Worm (Caenorhabditis elegans) whole organism, L4 larva: ENCODE results near the gene trk-1.

Experiments used
- T26A8.4 ChIP-seq: fragments of 200-800 bp; sonication (Bioruptor generic); IDR thresholded peaks from 2 replicates; pipeline ENCODE4 v1.3.6; 2022; ENCODE audit warnings: missing genetic modification characterization, missing compliant biosample characterization
- Y105C5A.15 ChIP-seq: fragments of 200-800 bp; sonication (Bioruptor generic); IDR thresholded peaks from 2 replicates; pipeline ENCODE4 v1.3.6; 2022; ENCODE audit warnings: missing genetic modification characterization, missing compliant biosample characterization
- ZK546.5 ChIP-seq, 2 experiments: sonication (generic microtip); optimal IDR thresholded peaks; 2 replicates each; lab custom pipeline; 2017; ENCODE audit warnings: missing biosample characterization in 2 of 2, missing genetic modification characterization in 2 of 2
- aha-1 ChIP-seq: fragments of 150-350 bp; peaks from one replicate; lab custom pipeline; 2014; ENCODE audit warnings: missing biosample characterization, missing genetic modification characterization
- ama-1 ChIP-seq: fragments of 150-350 bp; optimal IDR thresholded peaks from 2 replicates; lab custom pipeline; 2014; ENCODE audit warnings: inconsistent platforms, mixed read lengths
- ceh-28 ChIP-seq: fragments of 150-350 bp; optimal IDR thresholded peaks from 2 replicates; lab custom pipeline; 2014; ENCODE audit warnings: missing biosample characterization, missing genetic modification reagents, missing genetic modification characterization
- ceh-44 ChIP-seq: fragments of 200-800 bp; sonication (Bioruptor generic); IDR thresholded peaks from 2 replicates; pipeline ENCODE4 v1.3.6; 2022; ENCODE audit warnings: missing genetic modification reagents, missing genetic modification characterization, missing compliant biosample characterization
- ceh-62 ChIP-seq: sonication (generic microtip); optimal IDR thresholded peaks from 2 replicates; lab custom pipeline; 2017; ENCODE audit warnings: missing biosample characterization, missing genetic modification characterization
- ceh-82 ChIP-seq: sonication (generic microtip); optimal IDR thresholded peaks from 2 replicates; lab custom pipeline; 2017; ENCODE audit warnings: missing biosample characterization, missing genetic modification characterization
- ctbp-1 ChIP-seq: fragments of 200-800 bp; sonication (Bioruptor generic); IDR thresholded peaks from 2 replicates; pipeline ENCODE4 v1.3.6; 2022; ENCODE audit warnings: missing genetic modification reagents, missing genetic modification characterization, missing compliant biosample characterization
- daf-19 ChIP-seq: fragments of 200-800 bp; sonication (Bioruptor generic); conservative IDR thresholded peaks from 2 replicates; pipeline ENCODE4 v1.3.6; 2022; ENCODE audit warnings: missing genetic modification characterization, missing compliant biosample characterization
- dmd-6 ChIP-seq: fragments of 200-800 bp; sonication (Bioruptor generic); IDR thresholded peaks from 2 replicates; pipeline ENCODE4 v1.3.6; 2022; ENCODE audit warnings: missing genetic modification reagents, missing genetic modification characterization, missing compliant biosample characterization
- dmd-8 ChIP-seq: fragments of 200-800 bp; sonication (Bioruptor generic); IDR thresholded peaks from 2 replicates; pipeline ENCODE4 v1.3.6; 2022; ENCODE audit warnings: missing genetic modification characterization, missing compliant biosample characterization
- duxl-1 ChIP-seq: sonication (generic microtip); optimal IDR thresholded peaks from 2 replicates; lab custom pipeline; 2016; ENCODE audit warnings: mild to moderate bottlenecking, missing genetic modification characterization, moderate library complexity, missing compliant biosample characterization; ENCODE audit not compliant: poor library complexity
- egl-27 ChIP-seq: sonication (generic microtip); optimal IDR thresholded peaks from 3 replicates; lab custom pipeline; 2017; ENCODE audit warnings: missing biosample characterization, missing genetic modification reagents, missing genetic modification characterization
- egl-43 ChIP-seq: fragments of 200-800 bp; sonication (Bioruptor generic); IDR thresholded peaks from 2 replicates; pipeline ENCODE4 v1.3.6; 2022; ENCODE audit warnings: missing genetic modification reagents, missing genetic modification characterization, missing compliant biosample characterization
- fkh-10 ChIP-seq: fragments of 150-350 bp; optimal IDR thresholded peaks from 2 replicates; lab custom pipeline; 2014; ENCODE audit warnings: missing biosample characterization, missing genetic modification reagents, missing genetic modification characterization
- hif-1 ChIP-seq, 2 experiments: sonication (generic microtip); optimal IDR thresholded peaks; 2 replicates each; lab custom pipeline; 2016 to 2017; ENCODE audit warnings: missing compliant biosample characterization in 2 of 2, missing genetic modification characterization in 2 of 2, missing genetic modification reagents in 2 of 2, missing genotype in 2 of 2, mild to moderate bottlenecking in 1 of 2
- hlh-30 ChIP-seq: sonication (generic microtip); optimal IDR thresholded peaks from 2 replicates; lab custom pipeline; 2017; ENCODE audit warnings: antibody characterized with exemption, mild to moderate bottlenecking, missing genetic modification characterization, missing compliant biosample characterization; ENCODE audit not compliant: insufficient read depth
- hmg-1.1 ChIP-seq: fragments of 200-800 bp; sonication (Bioruptor generic); IDR thresholded peaks from 2 replicates; pipeline ENCODE4 v1.3.6; 2022; ENCODE audit warnings: missing genetic modification reagents, missing genetic modification characterization, missing compliant biosample characterization
- lim-7 ChIP-seq: fragments of 200-800 bp; sonication (Bioruptor generic); IDR thresholded peaks from 2 replicates; pipeline ENCODE4 v1.3.6; 2022; ENCODE audit warnings: missing genetic modification characterization, missing compliant biosample characterization
- lin-15B ChIP-seq: fragments of 150-350 bp; sonication (generic microtip); optimal IDR thresholded peaks from 3 replicates; lab custom pipeline; 2014; ENCODE audit warnings: missing biosample characterization, missing genetic modification characterization
- madf-5 ChIP-seq, 2 experiments: fragments of 200-800 bp; sonication (Bioruptor generic); IDR thresholded peaks; 2 replicates each; pipeline ENCODE4 v1.3.6; 2022; ENCODE audit warnings: missing compliant biosample characterization in 2 of 2, missing genetic modification characterization in 2 of 2
- mdl-1 ChIP-seq, 2 experiments: fragments of 150-350 bp in 1 of 2; sonication (generic microtip) in 1 of 2; optimal IDR thresholded peaks; 2 replicates each; lab custom pipeline; 2014 to 2017; ENCODE audit warnings: missing biosample characterization in 2 of 2, missing genetic modification characterization in 2 of 2
- mxl-3 ChIP-seq: fragments of 200-800 bp; sonication (Bioruptor generic); optimal IDR thresholded peaks from 2 replicates; lab custom pipeline; 2018; ENCODE audit warnings: mild to moderate bottlenecking, missing genetic modification characterization, missing compliant biosample characterization
- nhr-41 ChIP-seq: fragments of 200-800 bp; sonication (Bioruptor generic); IDR thresholded peaks from 2 replicates; pipeline ENCODE4 v1.3.6; 2022; ENCODE audit warnings: missing genetic modification reagents, missing genetic modification characterization, missing compliant biosample characterization
- nhr-42 ChIP-seq: fragments of 200-800 bp; sonication (Bioruptor generic); IDR thresholded peaks from 2 replicates; pipeline ENCODE4 v1.3.6; 2022; ENCODE audit warnings: missing genetic modification characterization, missing compliant biosample characterization
- nhr-76 ChIP-seq: fragments of 150-350 bp; optimal IDR thresholded peaks from 2 replicates; lab custom pipeline; 2014; ENCODE audit warnings: missing biosample characterization, missing genetic modification characterization
- pha-4 ChIP-seq, 2 experiments: fragments of 150-350 bp in 1 of 2; fragments of 200-800 bp in 1 of 2; sonication (Bioruptor generic) in 1 of 2; IDR thresholded peaks in 1 of 2; optimal IDR thresholded peaks in 1 of 2; 2 replicates each; pipeline versions ENCODE4 v1.3.6 to Lab custom; 2014 to 2022; ENCODE audit warnings: missing genetic modification characterization in 2 of 2, missing genetic modification reagents in 2 of 2, missing biosample characterization in 1 of 2, missing compliant biosample characterization in 1 of 2
- php-3 ChIP-seq: fragments of 200-800 bp; sonication (Bioruptor generic); IDR thresholded peaks from 2 replicates; pipeline ENCODE4 v1.3.6; 2022; ENCODE audit warnings: missing genetic modification reagents, missing genetic modification characterization, missing compliant biosample characterization
- rbr-2 ChIP-seq: sonication (generic microtip); optimal IDR thresholded peaks from 2 replicates; lab custom pipeline; 2016; ENCODE audit warnings: missing genotype, missing genetic modification characterization, missing compliant biosample characterization
- set-16 ChIP-seq: fragments of 200-800 bp; sonication (Bioruptor generic); IDR thresholded peaks from 2 replicates; pipeline ENCODE4 v1.3.6; 2022; ENCODE audit warnings: missing genetic modification reagents, missing genetic modification characterization, missing compliant biosample characterization
- snpc-1.2 ChIP-seq: fragments of 200-800 bp; sonication (Bioruptor generic); IDR thresholded peaks from 2 replicates; pipeline ENCODE4 v1.3.6; 2022; ENCODE audit warnings: missing genetic modification reagents, missing genetic modification characterization, missing compliant biosample characterization
- spr-3 ChIP-seq: fragments of 200-800 bp; sonication (Bioruptor generic); optimal IDR thresholded peaks from 2 replicates; lab custom pipeline; 2018; ENCODE audit warnings: mild to moderate bottlenecking, missing genetic modification characterization, missing compliant biosample characterization
- tra-1 ChIP-seq: fragments of 200-800 bp; sonication (Bioruptor generic); IDR thresholded peaks from 2 replicates; pipeline ENCODE4 v1.3.6; 2022; ENCODE audit warnings: missing genetic modification reagents, missing genetic modification characterization, missing compliant biosample characterization
- unc-62 ChIP-seq, 3 experiments: fragments of 150-350 bp in 1 of 3; sonication (generic microtip); optimal IDR thresholded peaks in 2 of 3; peaks in 1 of 3; 1 replicate in 1 of 3; 2 replicates in 2 of 3; lab custom pipeline; 2014 to 2017; ENCODE audit warnings: missing biosample characterization in 3 of 3, missing genetic modification characterization in 3 of 3, missing genetic modification reagents in 3 of 3, missing genotype in 1 of 3
- vab-7 ChIP-seq: fragments of 200-800 bp; sonication (Bioruptor generic); IDR thresholded peaks from 2 replicates; pipeline ENCODE4 v1.3.6; 2022; ENCODE audit warnings: missing genetic modification reagents, missing genetic modification characterization, missing compliant biosample characterization
- zfp-2 ChIP-seq: sonication (generic microtip); optimal IDR thresholded peaks from 2 replicates; lab custom pipeline; 2016; ENCODE audit warnings: mild to moderate bottlenecking, missing genetic modification characterization, missing compliant biosample characterization

trk-1 gene

ce11 chrX:8961120-8961834 lies 10.5 kb upstream of the trk-1 start, which contains the start of gene aexr-3 (continued):
- TF ChIP-seq unc-62 (GFP tag; optimal IDR thresholded peaks at IDR 0.05 in 1 of 2; lab: Kevin White, UChicago) (peak in 1 of 2 experiments; percentile 47), unc-62 (tag; optimal IDR thresholded peaks at IDR 0.05; lab: Kevin White, UChicago) (no peak), tra-1 (GFP tag; lab: Robert Waterston, UW) (no peak), spr-3 (GFP tag; lab: Kevin White, UChicago) (no peak)

ce11 chrX:8957974-8958373 lies 7.2 kb upstream of the trk-1 start:
- TF ChIP-seq lim-7 (GFP tag; lab: Robert Waterston, UW) = no peak
- TF ChIP-seq, all 104 proteins: peak for 0

- TF ChIP-seq lim-7 (GFP tag; lab: Robert Waterston, UW) (0 out of 2 replicates have a peak, but pooled peaks have one; percentile 35), ctbp-1 (GFP tag; lab: Robert Waterston, UW) (0 out of 2 replicates have a peak, but pooled peaks have one; percentile 32), mdl-1 (tag; optimal IDR thresholded peaks at IDR 0.05; lab: Kevin White, UChicago) (no peak), dmd-6 (peak; percentile 19; the same call in 1 of the 2 replicates), ZK546.5 (tag; optimal IDR thresholded peaks at IDR 0.05; lab: Kevin White, UChicago) (no peak), pha-4 (GFP tag; IDR thresholded peaks at IDR 0.05; lab: Robert Waterston, UW) (peak; percentile 26; the same call in 1 of the 2 replicates), pha-4 (tag; optimal IDR thresholded peaks at IDR 0.05; lab: Kevin White, UChicago) (no peak)
Observed at ce11 chrX:8955808-8956207, 5.0 kb upstream of the trk-1 start.

- TF ChIP-seq unc-62 (GFP tag; optimal IDR thresholded peaks at IDR 0.05 in 1 of 2; lab: Kevin White, UChicago) = peak in 1 of 2 experiments; percentile 8
- TF ChIP-seq unc-62 (tag; optimal IDR thresholded peaks at IDR 0.05; lab: Kevin White, UChicago) = no peak
- TF ChIP-seq Y105C5A.15 (GFP tag; lab: Robert Waterston, UW) = no peak
- peak; percentile 49 for TF ChIP-seq aha-1 (tag; lab: Kevin White, UChicago)
- no peak for TF ChIP-seq ceh-62 (tag; lab: Kevin White, UChicago)
- no peak for TF ChIP-seq nhr-42 (GFP tag; lab: Robert Waterston, UW)
Observed at ce11 chrX:8953011-8953410, 2.2 kb upstream of the trk-1 start.

DNA sequence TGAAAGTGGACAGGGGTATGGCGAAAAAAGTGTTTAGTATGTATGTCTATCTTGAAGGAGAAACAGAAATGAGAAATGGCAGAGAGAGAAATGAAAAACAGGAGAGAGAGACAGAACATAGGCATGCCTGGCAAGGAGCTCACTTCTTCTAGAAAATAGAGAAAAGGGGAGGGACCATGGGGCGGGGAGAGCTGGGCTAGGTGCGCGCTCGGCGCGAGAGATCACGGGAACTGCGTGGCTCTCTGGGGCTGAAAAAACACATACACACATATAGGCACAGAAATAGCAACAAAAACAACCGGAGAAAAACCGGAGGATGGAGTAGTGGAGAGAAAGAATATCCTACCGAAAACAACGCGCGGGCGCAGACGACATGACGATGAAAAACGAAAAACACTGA lies 1.2 kb upstream of the trk-1 start:
- TF ChIP-seq ama-1 (lab: Kevin White, UChicago) (no peak), aha-1 (tag; lab: Kevin White, UChicago) (no peak), hif-1 (tag; optimal IDR thresholded peaks at IDR 0.05; lab: Kevin White, UChicago) (no peak), fkh-10 (peak; percentile 27), snpc-1.2 (GFP tag; lab: Robert Waterston, UW) (no peak), T26A8.4 (GFP tag; lab: Robert Waterston, UW) (no peak), lin-15B (tag; lab: Kevin White, UChicago) (no peak), zfp-2 (no peak), rbr-2 (tag; lab: Kevin White, UChicago) (peak; percentile 66), nhr-76 (tag; lab: Kevin White, UChicago) (no peak), pha-4 (GFP tag; IDR thresholded peaks at IDR 0.05; lab: Robert Waterston, UW) (no peak), pha-4 (tag; optimal IDR thresholded peaks at IDR 0.05; lab: Kevin White, UChicago) (no peak), ceh-82 (tag; lab: Kevin White, UChicago) (no peak), php-3 (GFP tag; lab: Robert Waterston, UW) (no peak), hmg-1.1 (GFP tag; lab: Robert Waterston, UW) (peak; percentile 31; the same call in 1 of the 2 replicates)

DNA sequence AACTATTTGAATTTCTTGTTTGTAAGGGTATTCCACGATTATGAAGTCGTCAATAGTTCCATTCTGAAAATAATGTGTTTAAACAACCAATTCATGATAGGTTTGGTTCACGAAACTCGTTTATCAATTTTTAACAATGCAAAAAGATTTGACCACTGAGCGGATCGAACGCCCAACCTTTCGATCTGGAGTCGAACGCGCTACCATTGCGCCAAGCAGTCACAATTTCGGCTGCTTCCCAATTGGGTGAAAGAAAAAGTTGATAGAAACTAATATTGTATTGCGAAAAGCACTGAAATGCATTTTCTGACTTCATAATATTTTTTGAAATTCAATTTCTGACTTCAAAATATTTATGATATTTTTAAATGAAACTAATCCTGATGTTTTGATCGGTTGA lies 5.8 kb downstream of the trk-1 start:
- TF ChIP-seq mxl-3 (GFP tag; lab: Kevin White, UChicago) (no peak), ceh-28 (no peak), madf-5 (GFP tag; IDR thresholded peaks at IDR 0.05; lab: Robert Waterston, UW) (peak in 1 of 2 experiments; percentile 63; a peak in 1 of 4 replicates), lim-7 (GFP tag; lab: Robert Waterston, UW) (peak; percentile 74), daf-19 (0 out of 2 replicates have a peak, but pooled peaks have one; percentile 21), nhr-41 (GFP tag; lab: Robert Waterston, UW) (no peak), ceh-44 (GFP tag; lab: Robert Waterston, UW) (peak; percentile 73; the same call in 1 of the 2 replicates), Y105C5A.15 (GFP tag; lab: Robert Waterston, UW) (0 out of 2 replicates have a peak, but pooled peaks have one; percentile 60), set-16 (GFP tag; lab: Robert Waterston, UW) (no peak), vab-7 (GFP tag; lab: Robert Waterston, UW) (peak; percentile 64), duxl-1 (peak; percentile 56), egl-43 (0 out of 2 replicates have a peak, but pooled peaks have one; percentile 47), hlh-30 (tag; lab: Kevin White, UChicago) (peak; percentile 4), dmd-8 (GFP tag; lab: Robert Waterston, UW) (0 out of 2 replicates have a peak, but pooled peaks have one; percentile 14), egl-27 (tag; lab: Kevin White, UChicago) (no peak)
